Fruit fly (Drosophila melanogaster): Measurements from ENCODE around the gene Septin1.

The Septin1 gene

dm6 chrX:21345036-21345500 lies 13.0 kb upstream of the Septin1 start, which contains the start of gene dod (continued):
- TF ChIP-seq schlank (tag; optimal IDR thresholded peaks at IDR 0.05) (no peak), CG15601 (tag; optimal IDR thresholded peaks at IDR 0.05) (peak; percentile 49), E2f1 (GFP tag; IDR thresholded peaks at IDR 0.05) (peak; percentile 20; the same call in 1 of the 2 replicates), gcm2 (GFP tag; optimal IDR thresholded peaks at IDR 0.05) (no peak), CG2889 (GFP tag; IDR thresholded peaks at IDR 0.05) (0 out of 3 replicates have a peak, but pooled peaks have one; percentile 9), CG12071 (GFP tag; optimal IDR thresholded peaks at IDR 0.05) (no peak), ara (GFP tag; IDR thresholded peaks at IDR 0.05) (peak; percentile 39; the same call in 1 of the 2 replicates), tap (tag; optimal IDR thresholded peaks at IDR 0.05) (no peak), CG7357 (GFP tag; IDR thresholded peaks at IDR 0.05) (no peak), cwo (GFP tag; optimal IDR thresholded peaks at IDR 0.05) (peak; percentile 26), pho (GFP tag; optimal IDR thresholded peaks at IDR 0.05) (peak; percentile 63), ac (GFP tag; optimal IDR thresholded peaks at IDR 0.05) (no peak), tna (GFP tag; IDR thresholded peaks at IDR 0.05; ENCODE audit: partially characterized antibody) (peak; percentile 59), ci (GFP tag; IDR thresholded peaks at IDR 0.05) (peak; percentile 78), CG31224 (GFP tag; IDR thresholded peaks at IDR 0.05) (no peak), CG17612 (GFP tag; IDR thresholded peaks at IDR 0.05) (no peak), Spps (tag; optimal IDR thresholded peaks at IDR 0.05) (no peak), Antp (GFP tag; optimal IDR thresholded peaks at IDR 0.05) (peak; percentile 54), peb (GFP tag; IDR thresholded peaks at IDR 0.05) (no peak), CG3163 (GFP tag; optimal IDR thresholded peaks at IDR 0.05) (no peak), bowl (GFP tag; IDR thresholded peaks at IDR 0.05) (no peak), HmgZ (tag; optimal IDR thresholded peaks at IDR 0.05) (peak; percentile 62), dysf (GFP tag; IDR thresholded peaks at IDR 0.05) (peak; percentile 49; the same call in 1 of the 3 replicates), CG13894 (tag; optimal IDR thresholded peaks at IDR 0.05) (peak; percentile 67), CG11696 (GFP tag; IDR thresholded peaks at IDR 0.05) (peak; percentile 99), CG15269 (tag; optimal IDR thresholded peaks at IDR 0.05) (no peak), toy (GFP tag; IDR thresholded peaks at IDR 0.05) (no peak), Ets65A (GFP tag) (peak; percentile 90), nerfin-2 (GFP tag; IDR thresholded peaks at IDR 0.05; ENCODE audit: partially characterized antibody) (peak; percentile 70), CG31388 (GFP tag; optimal IDR thresholded peaks at IDR 0.05) (no peak), CG3281 (GFP tag; optimal IDR thresholded peaks at IDR 0.05) (peak; percentile 49), CG6854 (GFP tag; optimal IDR thresholded peaks at IDR 0.05) (peak; percentile 33), HmgD (GFP tag; optimal IDR thresholded peaks at IDR 0.05) (peak; percentile 58), CG7745 (tag; optimal IDR thresholded peaks at IDR 0.05) (no peak), sc (optimal IDR thresholded peaks at IDR 0.05) (no peak), sc (GFP tag; optimal IDR thresholded peaks at IDR 0.05) (no peak), knrl (GFP tag; IDR thresholded peaks at IDR 0.05; ENCODE audit: partially characterized antibody) (peak; percentile 77), mld (GFP tag; IDR thresholded peaks at IDR 0.05; ENCODE audit: partially characterized antibody) (peak; percentile 69; the same call in 1 of the 3 replicates), gem (tag; optimal IDR thresholded peaks at IDR 0.05) (peak; percentile 66), dmrt99B (tag; optimal IDR thresholded peaks at IDR 0.05) (no peak), sug (tag; optimal IDR thresholded peaks at IDR 0.05) (peak; percentile 53), Lim3 (GFP tag; IDR thresholded peaks at IDR 0.05) (no peak), gt (GFP tag; IDR thresholded peaks at IDR 0.05) (no peak), slp2 (GFP tag; optimal IDR thresholded peaks at IDR 0.05) (no peak), CG8359 (GFP tag; optimal IDR thresholded peaks at IDR 0.05; ENCODE audit: borderline replicate concordance) (no peak), Usf (GFP tag; optimal IDR thresholded peaks at IDR 0.05) (peak; percentile 6), trh (GFP tag; optimal IDR thresholded peaks at IDR 0.05) (no peak), CG14860 (GFP tag; IDR thresholded peaks at IDR 0.05; ENCODE audit: partially characterized antibody) (peak; percentile 62; the same call in 2 of the 3 replicates), mam (GFP tag; optimal IDR thresholded peaks at IDR 0.05) (peak; percentile 62), unpg (GFP tag; optimal IDR thresholded peaks at IDR 0.05) (peak; percentile 55), CG12236 (GFP tag; optimal IDR thresholded peaks at IDR 0.05) (no peak)

Measured in whole organism, embryonic.